Fruit fly (Drosophila melanogaster) whole organism, embryonic: Measurements from ENCODE around the gene fwd.
A peak's percentile ranks its signal among the peaks of the same experiment; 100 is the strongest.

ENCODE experiments used
- CG10431 ChIP-seq: fragments of 200-800 bp; sonication (Bioruptor generic); optimal IDR thresholded peaks from 3 replicates; lab custom pipeline; 2018; ENCODE audit warnings: missing biosample characterization, mild to moderate bottlenecking, missing genetic modification characterization
- CG12659 ChIP-seq: fragments of 200-800 bp; sonication (Bioruptor generic); optimal IDR thresholded peaks from 3 replicates; lab custom pipeline; 2017; ENCODE audit warnings: mild to moderate bottlenecking, missing biosample characterization, missing genetic modification reagents, missing genetic modification characterization
- CG13287 ChIP-seq: fragments of 200-800 bp; sonication (Bioruptor generic); IDR thresholded peaks from 2 replicates; pipeline ENCODE4 v1.3.6; 2022; ENCODE audit warnings: missing biosample characterization, missing genetic modification characterization; ENCODE audit not compliant: partially characterized antibody
- CG13894 ChIP-seq: fragments of 200-800 bp; sonication (Bioruptor generic); optimal IDR thresholded peaks from 3 replicates; lab custom pipeline; 2018; ENCODE audit warnings: missing biosample characterization, mild to moderate bottlenecking, missing genetic modification characterization, moderate library complexity
- CG14710 ChIP-seq: fragments of 200-800 bp; sonication (Bioruptor generic); optimal IDR thresholded peaks from 3 replicates; lab custom pipeline; 2019; ENCODE audit warnings: missing biosample characterization, mild to moderate bottlenecking, missing genetic modification characterization, moderate library complexity
- CG17829 ChIP-seq: fragments of 200-800 bp; optimal IDR thresholded peaks from 2 replicates; lab custom pipeline; 2019; ENCODE audit warnings: missing biosample characterization, mild to moderate bottlenecking, missing genetic modification characterization, moderate library complexity
- CG2120 ChIP-seq: fragments of 200-800 bp; sonication (Bioruptor generic); optimal IDR thresholded peaks from 3 replicates; lab custom pipeline; 2016; ENCODE audit warnings: missing biosample characterization, missing genetic modification characterization
- CG2199 ChIP-seq: fragments of 200-800 bp; sonication (Bioruptor generic); IDR thresholded peaks from 3 replicates; pipeline ENCODE4 v1.3.6; 2022; ENCODE audit warnings: missing biosample characterization, missing genetic modification characterization
- CG2712 ChIP-seq: fragments of 200-800 bp; optimal IDR thresholded peaks from 3 replicates; lab custom pipeline; 2019; ENCODE audit warnings: missing biosample characterization, mild to moderate bottlenecking, missing genetic modification characterization, moderate library complexity
- CG34422 ChIP-seq: fragments of 200-800 bp; sonication (Bioruptor generic); IDR thresholded peaks from 3 replicates; pipeline ENCODE4 v1.3.6; 2022; ENCODE audit warnings: missing biosample characterization, missing genetic modification characterization
- CG42726 ChIP-seq: fragments of 200-800 bp; sonication (Bioruptor generic); IDR thresholded peaks from 2 replicates; pipeline ENCODE4 v1.3.6; 2022; ENCODE audit warnings: missing biosample characterization, missing genetic modification characterization; ENCODE audit not compliant: partially characterized antibody
- CG7556 ChIP-seq: fragments of 200-800 bp; sonication (Bioruptor generic); optimal IDR thresholded peaks from 2 replicates; lab custom pipeline; 2017; ENCODE audit warnings: missing biosample characterization, mild to moderate bottlenecking, missing genetic modification characterization
- CoRest ChIP-seq: fragments of 200-800 bp; sonication (Bioruptor generic); optimal IDR thresholded peaks from 3 replicates; lab custom pipeline; 2018; ENCODE audit warnings: missing biosample characterization, mild to moderate bottlenecking, missing genetic modification characterization, moderate library complexity
- Dll ChIP-seq: fragments of 200-800 bp; sonication (Bioruptor generic); IDR thresholded peaks from 4 replicates; pipeline ENCODE4 v1.3.6; 2022; ENCODE audit warnings: missing biosample characterization, missing genetic modification characterization; ENCODE audit not compliant: partially characterized antibody
- Dp ChIP-seq: fragments of 200-800 bp; sonication (Bioruptor generic); optimal IDR thresholded peaks from 2 replicates; lab custom pipeline; 2018; ENCODE audit warnings: missing biosample characterization, mild to moderate bottlenecking, missing genetic modification characterization, moderate library complexity
- Dref ChIP-seq: fragments of 200-800 bp; sonication (Bioruptor generic); IDR thresholded peaks from 2 replicates; pipeline ENCODE4 v1.3.6; 2022; ENCODE audit warnings: missing biosample characterization, missing genetic modification characterization
- Drgx ChIP-seq: fragments of 200-800 bp; sonication (Bioruptor generic); IDR thresholded peaks from 2 replicates; pipeline ENCODE4 v1.3.6; 2022; ENCODE audit warnings: missing biosample characterization, missing genetic modification characterization
- Ets65A ChIP-seq: fragments of 200-800 bp; sonication (Bioruptor generic); peaks from one replicate; lab custom pipeline; 2016; ENCODE audit warnings: missing biosample characterization, missing genetic modification characterization
- Ets97D ChIP-seq: fragments of 200-800 bp; sonication (Bioruptor generic); optimal IDR thresholded peaks from 3 replicates; lab custom pipeline; 2016; ENCODE audit warnings: missing biosample characterization, missing genetic modification characterization
- HLH4C ChIP-seq: fragments of 200-800 bp; sonication (Bioruptor generic); IDR thresholded peaks from 3 replicates; pipeline ENCODE4 v1.3.6; 2022; ENCODE audit warnings: missing biosample characterization, missing genetic modification characterization; ENCODE audit not compliant: partially characterized antibody
- HmgZ ChIP-seq: fragments of 200-800 bp; sonication (Bioruptor generic); optimal IDR thresholded peaks from 2 replicates; lab custom pipeline; 2018; ENCODE audit warnings: missing biosample characterization, mild to moderate bottlenecking, missing genetic modification characterization
- Med ChIP-seq: fragments of 200-800 bp; sonication (Bioruptor generic); peaks from one replicate; lab custom pipeline; 2016; ENCODE audit warnings: missing biosample characterization, missing genetic modification characterization, mild to moderate bottlenecking, inconsistent platforms, moderate library complexity
- Oli ChIP-seq: fragments of 200-800 bp; sonication (Bioruptor generic); optimal IDR thresholded peaks from 2 replicates; lab custom pipeline; 2018; ENCODE audit warnings: missing biosample characterization, mild to moderate bottlenecking, missing genetic modification characterization, moderate library complexity
- Opbp ChIP-seq: fragments of 200-800 bp; sonication (Bioruptor generic); IDR thresholded peaks from 3 replicates; pipeline ENCODE4 v1.3.6; 2022; ENCODE audit warnings: missing biosample characterization, missing genetic modification characterization; ENCODE audit not compliant: partially characterized antibody
- Pdp1 ChIP-seq, 2 experiments: fragments of 200-800 bp; sonication (Bioruptor generic); optimal IDR thresholded peaks; 3 replicates each; lab custom pipeline; 2016; ENCODE audit warnings: missing biosample characterization in 2 of 2, missing genetic modification characterization in 2 of 2, mild to moderate bottlenecking in 1 of 2, moderate library complexity in 1 of 2
- Rx ChIP-seq: fragments of 200-800 bp; sonication (Bioruptor generic); IDR thresholded peaks from 2 replicates; pipeline ENCODE4 v1.3.6; 2022; ENCODE audit warnings: missing biosample characterization, missing genetic modification characterization
- ato ChIP-seq: fragments of 200-800 bp; sonication (Bioruptor generic); IDR thresholded peaks from 2 replicates; pipeline ENCODE4 v1.3.6; 2022; ENCODE audit warnings: missing biosample characterization, missing genetic modification characterization; ENCODE audit not compliant: partially characterized antibody
- bbx ChIP-seq: fragments of 200-800 bp; sonication (Bioruptor generic); IDR thresholded peaks from 2 replicates; pipeline ENCODE4 v1.3.6; 2022; ENCODE audit warnings: missing biosample characterization, missing genetic modification characterization; ENCODE audit not compliant: partially characterized antibody
- bcd ChIP-seq: fragments of 200-800 bp; sonication (Bioruptor generic); optimal IDR thresholded peaks from 2 replicates; lab custom pipeline; 2017; ENCODE audit warnings: missing biosample characterization, mild to moderate bottlenecking, missing genetic modification characterization
- dm ChIP-seq: fragments of 200-800 bp; sonication (Bioruptor generic); optimal IDR thresholded peaks from 3 replicates; lab custom pipeline; 2016; ENCODE audit warnings: missing biosample characterization, missing genetic modification characterization
- dmrt11E ChIP-seq: fragments of 200-800 bp; sonication (Bioruptor generic); optimal IDR thresholded peaks from 3 replicates; lab custom pipeline; 2018; ENCODE audit warnings: missing biosample characterization, mild to moderate bottlenecking, missing genetic modification characterization, moderate library complexity
- gem ChIP-seq: fragments of 200-800 bp; sonication (Bioruptor generic); optimal IDR thresholded peaks from 2 replicates; lab custom pipeline; 2019; ENCODE audit warnings: missing biosample characterization, mild to moderate bottlenecking, missing genetic modification characterization, moderate library complexity
- gfzf ChIP-seq: fragments of 200-800 bp; sonication (Bioruptor generic); optimal IDR thresholded peaks from 2 replicates; lab custom pipeline; 2016; ENCODE audit warnings: missing biosample characterization, mild to moderate bottlenecking, missing genetic modification characterization, moderate library complexity
- grn ChIP-seq: fragments of 200-800 bp; sonication (Bioruptor generic); optimal IDR thresholded peaks from 3 replicates; lab custom pipeline; 2017; ENCODE audit warnings: missing biosample characterization, missing genetic modification characterization
- gro ChIP-seq: fragments of 200-800 bp; sonication (Bioruptor generic); optimal IDR thresholded peaks from 2 replicates; lab custom pipeline; 2016; ENCODE audit warnings: missing biosample characterization, missing genetic modification characterization
- ham ChIP-seq: fragments of 200-800 bp; sonication (Bioruptor generic); IDR thresholded peaks from 2 replicates; pipeline ENCODE4 v1.3.6; 2022; ENCODE audit warnings: missing biosample characterization, missing genetic modification characterization
- hbn ChIP-seq: fragments of 200-800 bp; sonication (Bioruptor generic); IDR thresholded peaks from 2 replicates; pipeline ENCODE4 v1.3.6; 2022; ENCODE audit warnings: missing biosample characterization, missing genetic modification characterization; ENCODE audit not compliant: partially characterized antibody
- lab ChIP-seq: fragments of 200-800 bp; sonication (Bioruptor generic); optimal IDR thresholded peaks from 3 replicates; lab custom pipeline; 2017; ENCODE audit warnings: missing biosample characterization, missing genetic modification characterization, mild to moderate bottlenecking, moderate library complexity, missing genetic modification reagents
- luna ChIP-seq: fragments of 200-800 bp; sonication (Bioruptor generic); optimal IDR thresholded peaks from 2 replicates; lab custom pipeline; 2016; ENCODE audit warnings: missing biosample characterization, missing genetic modification characterization
- mam ChIP-seq: fragments of 200-800 bp; sonication (Bioruptor generic); optimal IDR thresholded peaks from 3 replicates; lab custom pipeline; 2016; ENCODE audit warnings: missing biosample characterization, missing genetic modification characterization
- nerfin-2 ChIP-seq: fragments of 200-800 bp; sonication (Bioruptor generic); IDR thresholded peaks from 2 replicates; pipeline ENCODE4 v1.3.6; 2022; ENCODE audit warnings: missing biosample characterization, missing genetic modification characterization; ENCODE audit not compliant: partially characterized antibody
- peb ChIP-seq: fragments of 200-800 bp; sonication (Bioruptor generic); IDR thresholded peaks from 2 replicates; pipeline ENCODE4 v1.3.6; 2022; ENCODE audit warnings: missing biosample characterization, missing genetic modification characterization
- phol ChIP-seq: fragments of 200-800 bp; sonication (Bioruptor generic); optimal IDR thresholded peaks from 3 replicates; lab custom pipeline; 2018; ENCODE audit warnings: missing biosample characterization, mild to moderate bottlenecking, missing genetic modification characterization, moderate library complexity
- pzg ChIP-seq: fragments of 200-800 bp; sonication (Bioruptor generic); optimal IDR thresholded peaks from 3 replicates; lab custom pipeline; 2018; ENCODE audit warnings: missing biosample characterization, mild to moderate bottlenecking, missing genetic modification characterization, moderate library complexity
- scrt ChIP-seq: fragments of 200-800 bp; sonication (Bioruptor generic); optimal IDR thresholded peaks from 2 replicates; lab custom pipeline; 2018; ENCODE audit warnings: missing biosample characterization, mild to moderate bottlenecking, missing genetic modification characterization, moderate library complexity
- tna ChIP-seq: fragments of 200-800 bp; sonication (Bioruptor generic); IDR thresholded peaks from 2 replicates; pipeline ENCODE4 v1.3.6; 2022; ENCODE audit warnings: missing biosample characterization, missing genetic modification characterization; ENCODE audit not compliant: partially characterized antibody
- trem ChIP-seq: fragments of 200-800 bp; optimal IDR thresholded peaks from 3 replicates; lab custom pipeline; 2019; ENCODE audit warnings: missing biosample characterization, mild to moderate bottlenecking, missing genetic modification characterization, moderate library complexity
- zen2 ChIP-seq: fragments of 200-800 bp; sonication (Bioruptor generic); IDR thresholded peaks from 3 replicates; pipeline ENCODE4 v1.3.6; 2022; ENCODE audit warnings: missing biosample characterization, missing genetic modification characterization; ENCODE audit not compliant: partially characterized antibody

fwd gene

DNA sequence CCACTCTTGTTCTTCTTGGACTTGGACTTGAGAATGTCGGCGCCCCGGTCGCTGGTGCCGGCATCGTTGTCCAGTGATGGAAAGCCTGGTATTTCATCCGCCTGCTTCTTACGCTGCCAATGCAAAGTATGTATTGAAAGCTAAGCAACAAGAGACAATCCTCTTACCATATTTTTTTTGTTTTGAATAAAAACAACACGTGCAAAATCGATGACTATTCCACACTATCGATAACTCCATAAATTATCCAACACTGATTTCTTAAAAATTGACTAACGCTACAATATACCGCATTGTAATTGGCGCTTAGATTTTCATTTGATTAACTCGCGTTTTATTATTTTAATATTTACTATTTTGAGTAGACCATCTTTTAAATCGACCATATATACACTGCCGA lies 4.8 kb upstream of the fwd start, which contains the start of gene CG32344 (continued):
- TF ChIP-seq Oli (tag; lab: Kevin White, UChicago): no peak
- TF ChIP-seq HmgZ (tag; lab: Kevin White, UChicago): peak; percentile 57
- TF ChIP-seq grn: peak; percentile 40
- TF ChIP-seq Ets97D (GFP tag; lab: Kevin White, UChicago): peak; percentile 42
- no peak for TF ChIP-seq CG7556
- peak; percentile 83 for TF ChIP-seq gfzf (GFP tag; lab: Kevin White, UChicago)
- TF ChIP-seq scrt (GFP tag; lab: Kevin White, UChicago): no peak
- TF ChIP-seq HLH4C (GFP tag; lab: Robert Waterston, UW): peak; percentile 67
- peak; percentile 36; the same call in 1 of the 2 replicates for TF ChIP-seq CG42726
- peak; percentile 81 for TF ChIP-seq CG13287 (GFP tag; lab: Robert Waterston, UW)
- no peak for TF ChIP-seq luna (GFP tag; lab: Kevin White, UChicago)
- TF ChIP-seq CG34422 (GFP tag; lab: Robert Waterston, UW): no peak
- peak; percentile 27 for TF ChIP-seq phol (tag; lab: Kevin White, UChicago)
- TF ChIP-seq ham (GFP tag; lab: Robert Waterston, UW): no peak
- TF ChIP-seq CG12659 (GFP tag; lab: Kevin White, UChicago): peak; percentile 16
- peak; percentile 74 for TF ChIP-seq Med
- TF ChIP-seq trem (tag; lab: Kevin White, UChicago): peak; percentile 50
- TF ChIP-seq Pdp1 (GFP tag; optimal IDR thresholded peaks at IDR 0.05; lab: Kevin White, UChicago): peak in 1 of 2 experiments; percentile 8
- peak; percentile 33 for TF ChIP-seq CG17829 (tag; lab: Kevin White, UChicago)
- TF ChIP-seq lab: no peak
- peak; percentile 58; the same call in 1 of the 2 replicates for TF ChIP-seq bbx (GFP tag; lab: Robert Waterston, UW)
- peak; percentile 80 for TF ChIP-seq Dll (GFP tag; lab: Robert Waterston, UW)
- no peak for TF ChIP-seq Drgx (GFP tag; lab: Robert Waterston, UW)
- peak; percentile 84 for TF ChIP-seq Dref
- peak; percentile 97 for TF ChIP-seq dm (GFP tag; lab: Kevin White, UChicago)
- peak; percentile 28 for TF ChIP-seq CoRest (tag; lab: Kevin White, UChicago)
- TF ChIP-seq pzg (GFP tag; lab: Kevin White, UChicago): peak; percentile 79
- 0 out of 3 replicates have a peak, but pooled peaks have one; percentile 39 for TF ChIP-seq CG2199 (GFP tag; lab: Robert Waterston, UW)
- TF ChIP-seq bcd (GFP tag; lab: Kevin White, UChicago): no peak
- TF ChIP-seq ato (GFP tag; lab: Robert Waterston, UW): peak; percentile 29; the same call in 1 of the 2 replicates
- peak; percentile 65; the same call in 2 of the 3 replicates for TF ChIP-seq zen2
- TF ChIP-seq CG2120: peak; percentile 18
- TF ChIP-seq CG14710 (tag; lab: Kevin White, UChicago): peak; percentile 44
- TF ChIP-seq gro: peak; percentile 12
- TF ChIP-seq gem (tag; lab: Kevin White, UChicago): no peak
- TF ChIP-seq nerfin-2 (GFP tag; lab: Robert Waterston, UW): peak; percentile 12; the same call in 1 of the 2 replicates
- peak; percentile 17 for TF ChIP-seq mam (GFP tag; lab: Kevin White, UChicago)
- TF ChIP-seq CG13894 (tag; lab: Kevin White, UChicago): no peak
- no peak for TF ChIP-seq dmrt11E
- TF ChIP-seq Rx (GFP tag; lab: Robert Waterston, UW): no peak
- TF ChIP-seq CG10431 (GFP tag; lab: Kevin White, UChicago): no peak
- 0 out of 2 replicates have a peak, but pooled peaks have one; percentile 35 for TF ChIP-seq tna (GFP tag; lab: Robert Waterston, UW)
- peak; percentile 74; the same call in 1 of the 2 replicates for TF ChIP-seq hbn
- peak; percentile 56 for TF ChIP-seq Ets65A (GFP tag; lab: Kevin White, UChicago)
- TF ChIP-seq Dp (GFP tag; lab: Kevin White, UChicago): peak; percentile 90
- TF ChIP-seq peb: no peak
- TF ChIP-seq Opbp (GFP tag; lab: Robert Waterston, UW): peak; percentile 21; the same call in 2 of the 3 replicates
- TF ChIP-seq CG2712 (tag; lab: Kevin White, UChicago): no peak
